Fruit fly (Drosophila melanogaster) whole organism, embryonic: ENCODE results near the gene eIF4E5.

Experiments used
- ATbp ChIP-seq: fragments of 200-800 bp; sonication (Bioruptor generic); optimal IDR thresholded peaks from 2 replicates; lab custom pipeline; 2017; ENCODE audit warnings: missing biosample characterization, mild to moderate bottlenecking, missing genetic modification characterization, missing genetic modification reagents
- CG10431 ChIP-seq: fragments of 200-800 bp; sonication (Bioruptor generic); optimal IDR thresholded peaks from 3 replicates; lab custom pipeline; 2018; ENCODE audit warnings: missing biosample characterization, mild to moderate bottlenecking, missing genetic modification characterization
- CG11093 ChIP-seq: fragments of 200-800 bp; sonication (Bioruptor generic); IDR thresholded peaks from 3 replicates; pipeline ENCODE4 v1.3.6; 2022; ENCODE audit warnings: missing biosample characterization, missing genetic modification characterization
- CG11504 ChIP-seq: fragments of 200-800 bp; sonication (Bioruptor generic); optimal IDR thresholded peaks from 3 replicates; lab custom pipeline; 2019; ENCODE audit warnings: missing biosample characterization, mild to moderate bottlenecking, missing genetic modification characterization, moderate library complexity
- CG11695 ChIP-seq: fragments of 200-800 bp; sonication (Bioruptor generic); IDR thresholded peaks from 3 replicates; pipeline ENCODE4 v1.3.6; 2022; ENCODE audit warnings: missing biosample characterization, missing genetic modification characterization
- CG11723 ChIP-seq: fragments of 200-800 bp; sonication (Bioruptor generic); optimal IDR thresholded peaks from 2 replicates; lab custom pipeline; 2017; ENCODE audit warnings: missing biosample characterization, mild to moderate bottlenecking, missing genetic modification characterization
- CG13775 ChIP-seq: fragments of 200-800 bp; sonication (Bioruptor generic); optimal IDR thresholded peaks from 3 replicates; lab custom pipeline; 2017; ENCODE audit warnings: missing biosample characterization, mild to moderate bottlenecking, missing genetic modification characterization
- CG14667 ChIP-seq: fragments of 200-800 bp; sonication (Bioruptor generic); IDR thresholded peaks from 2 replicates; pipeline ENCODE4 v1.3.6; 2022; ENCODE audit warnings: missing biosample characterization, missing genetic modification characterization
- CG16813 ChIP-seq: fragments of 200-800 bp; sonication (Bioruptor generic); IDR thresholded peaks from 3 replicates; pipeline ENCODE4 v1.3.6; 2022; ENCODE audit warnings: missing biosample characterization, missing genetic modification characterization; ENCODE audit not compliant: partially characterized antibody
- CG17361 ChIP-seq: fragments of 200-800 bp; sonication (Bioruptor generic); IDR thresholded peaks from 3 replicates; pipeline ENCODE4 v1.3.6; 2022; ENCODE audit warnings: missing biosample characterization, missing genetic modification characterization
- CG17802 ChIP-seq: fragments of 200-800 bp; sonication (Bioruptor generic); optimal IDR thresholded peaks from 2 replicates; lab custom pipeline; 2018; ENCODE audit warnings: missing biosample characterization, mild to moderate bottlenecking, missing genetic modification characterization, moderate library complexity
- CG18619 ChIP-seq: fragments of 200-800 bp; sonication (Bioruptor generic); optimal IDR thresholded peaks from 3 replicates; lab custom pipeline; 2017; ENCODE audit warnings: missing biosample characterization, mild to moderate bottlenecking, missing genetic modification characterization
- CG2678 ChIP-seq: fragments of 200-800 bp; sonication (Bioruptor generic); optimal IDR thresholded peaks from 3 replicates; lab custom pipeline; 2019; ENCODE audit warnings: missing biosample characterization, mild to moderate bottlenecking, missing genetic modification characterization, moderate library complexity
- CG31224 ChIP-seq: fragments of 200-800 bp; sonication (Bioruptor generic); IDR thresholded peaks from 2 replicates; pipeline ENCODE4 v1.3.6; 2022; ENCODE audit warnings: missing biosample characterization, missing genetic modification characterization
- CG33557 ChIP-seq: fragments of 200-800 bp; sonication (Bioruptor generic); optimal IDR thresholded peaks from 2 replicates; lab custom pipeline; 2019; ENCODE audit warnings: missing biosample characterization, mild to moderate bottlenecking, missing genetic modification characterization, moderate library complexity
- CG6854 ChIP-seq: fragments of 200-800 bp; sonication (Bioruptor generic); optimal IDR thresholded peaks from 3 replicates; lab custom pipeline; 2017; ENCODE audit warnings: missing biosample characterization, mild to moderate bottlenecking, missing genetic modification characterization
- CG7928 ChIP-seq: fragments of 200-800 bp; sonication (Bioruptor generic); optimal IDR thresholded peaks from 2 replicates; lab custom pipeline; 2017; ENCODE audit warnings: missing biosample characterization, mild to moderate bottlenecking, missing genetic modification characterization
- CG8281 ChIP-seq: fragments of 200-800 bp; sonication (Bioruptor generic); optimal IDR thresholded peaks from 2 replicates; lab custom pipeline; 2018; ENCODE audit warnings: missing biosample characterization, mild to moderate bottlenecking, missing genetic modification characterization, moderate library complexity
- Deaf1 ChIP-seq: fragments of 200-800 bp; optimal IDR thresholded peaks from 3 replicates; lab custom pipeline; 2019; ENCODE audit warnings: missing biosample characterization, mild to moderate bottlenecking, missing genetic modification characterization, moderate library complexity
- E2f1 ChIP-seq: fragments of 200-800 bp; sonication (Bioruptor generic); IDR thresholded peaks from 2 replicates; pipeline ENCODE4 v1.3.6; 2022; ENCODE audit warnings: missing biosample characterization, missing genetic modification characterization
- Hand ChIP-seq: fragments of 200-800 bp; sonication (Bioruptor generic); optimal IDR thresholded peaks from 2 replicates; lab custom pipeline; 2017; ENCODE audit warnings: mild to moderate bottlenecking, missing biosample characterization, missing genetic modification reagents, missing genetic modification characterization
- Hey ChIP-seq: fragments of 200-800 bp; sonication (Bioruptor generic); optimal IDR thresholded peaks from 3 replicates; lab custom pipeline; 2018; ENCODE audit warnings: missing biosample characterization, mild to moderate bottlenecking, missing genetic modification characterization
- HmgZ ChIP-seq: fragments of 200-800 bp; sonication (Bioruptor generic); optimal IDR thresholded peaks from 2 replicates; lab custom pipeline; 2018; ENCODE audit warnings: missing biosample characterization, mild to moderate bottlenecking, missing genetic modification characterization
- Hr51 ChIP-seq, 2 experiments: fragments of 200-800 bp; sonication (Bioruptor generic); optimal IDR thresholded peaks; 2 replicates in 1 of 2; 3 replicates in 1 of 2; lab custom pipeline; 2016 to 2018; ENCODE audit warnings: missing biosample characterization in 2 of 2, missing genetic modification characterization in 2 of 2, mild to moderate bottlenecking in 1 of 2, moderate library complexity in 1 of 2
- NC2α ChIP-seq: fragments of 200-800 bp; sonication (Bioruptor generic); optimal IDR thresholded peaks from 2 replicates; lab custom pipeline; 2016; ENCODE audit warnings: missing biosample characterization, missing genetic modification characterization
- Oaz ChIP-seq: fragments of 200-800 bp; sonication (Bioruptor generic); IDR thresholded peaks from 2 replicates; pipeline ENCODE4 v1.3.6; 2022; ENCODE audit warnings: missing biosample characterization, missing genetic modification characterization
- Oli ChIP-seq: fragments of 200-800 bp; sonication (Bioruptor generic); optimal IDR thresholded peaks from 2 replicates; lab custom pipeline; 2018; ENCODE audit warnings: missing biosample characterization, mild to moderate bottlenecking, missing genetic modification characterization, moderate library complexity
- Pdp1 ChIP-seq, 2 experiments: fragments of 200-800 bp; sonication (Bioruptor generic); optimal IDR thresholded peaks; 3 replicates each; lab custom pipeline; 2016; ENCODE audit warnings: missing biosample characterization in 2 of 2, missing genetic modification characterization in 2 of 2, mild to moderate bottlenecking in 1 of 2, moderate library complexity in 1 of 2
- Scr ChIP-seq: fragments of 200-800 bp; sonication (Bioruptor generic); IDR thresholded peaks from 2 replicates; pipeline ENCODE4 v1.3.6; 2022; ENCODE audit warnings: missing biosample characterization, missing genetic modification characterization; ENCODE audit not compliant: partially characterized antibody
- Sox100B ChIP-seq: fragments of 200-800 bp; sonication (Bioruptor generic); optimal IDR thresholded peaks from 3 replicates; lab custom pipeline; 2018; ENCODE audit warnings: missing biosample characterization, mild to moderate bottlenecking, missing genetic modification characterization
- Taf1 ChIP-seq: fragments of 200-800 bp; sonication (Bioruptor generic); IDR thresholded peaks from 2 replicates; pipeline ENCODE4 v1.3.6; 2022; ENCODE audit warnings: missing biosample characterization, missing genetic modification characterization
- Xbp1 ChIP-seq: fragments of 200-800 bp; sonication (Bioruptor generic); optimal IDR thresholded peaks from 3 replicates; lab custom pipeline; 2016; ENCODE audit warnings: missing biosample characterization, mild to moderate bottlenecking, missing genetic modification characterization
- al ChIP-seq: fragments of 200-800 bp; sonication (Bioruptor generic); IDR thresholded peaks from 2 replicates; pipeline ENCODE4 v1.3.6; 2022; ENCODE audit warnings: missing biosample characterization, missing genetic modification characterization
- ato ChIP-seq: fragments of 200-800 bp; sonication (Bioruptor generic); IDR thresholded peaks from 2 replicates; pipeline ENCODE4 v1.3.6; 2022; ENCODE audit warnings: missing biosample characterization, missing genetic modification characterization; ENCODE audit not compliant: partially characterized antibody
- az2 ChIP-seq: fragments of 200-800 bp; sonication (Bioruptor generic); optimal IDR thresholded peaks from 3 replicates; lab custom pipeline; 2016; ENCODE audit warnings: missing biosample characterization, missing genetic modification characterization
- cas ChIP-seq: fragments of 200-800 bp; sonication (Bioruptor generic); IDR thresholded peaks from 2 replicates; pipeline ENCODE4 v1.3.6; 2022; ENCODE audit warnings: missing biosample characterization, missing genetic modification characterization
- dmrt99B ChIP-seq: fragments of 200-800 bp; sonication (Bioruptor generic); optimal IDR thresholded peaks from 2 replicates; lab custom pipeline; 2018; ENCODE audit warnings: missing biosample characterization, mild to moderate bottlenecking, missing genetic modification characterization, moderate library complexity
- eve ChIP-seq, 2 experiments: fragments of >200 bp; optimal IDR thresholded peaks; 2 replicates each; lab custom pipeline; 2017; ENCODE audit warnings: missing biosample characterization in 2 of 2, missing genetic modification characterization in 2 of 2
- hkb ChIP-seq, 2 experiments: fragments of 200-800 bp in 1 of 2; fragments of >200 bp in 1 of 2; sonication (Bioruptor generic) in 1 of 2; IDR thresholded peaks in 1 of 2; optimal IDR thresholded peaks in 1 of 2; 2 replicates each; pipeline versions ENCODE4 v1.3.6 to Lab custom; 2017 to 2022; ENCODE audit warnings: missing biosample characterization in 1 of 2, missing genetic modification characterization in 1 of 2
- jumu ChIP-seq: fragments of 200-800 bp; sonication (Bioruptor generic); optimal IDR thresholded peaks from 3 replicates; lab custom pipeline; 2016; ENCODE audit warnings: missing biosample characterization, missing genetic modification characterization
- ken ChIP-seq: fragments of 200-800 bp; sonication (Bioruptor generic); IDR thresholded peaks from 3 replicates; pipeline ENCODE4 v1.3.6; 2022; ENCODE audit warnings: missing biosample characterization, missing genetic modification characterization
- pho ChIP-seq: fragments of 200-800 bp; sonication (Bioruptor generic); optimal IDR thresholded peaks from 2 replicates; lab custom pipeline; 2016; ENCODE audit warnings: missing biosample characterization, missing genetic modification characterization
- pnt ChIP-seq: fragments of 200-800 bp; sonication (Bioruptor generic); optimal IDR thresholded peaks from 3 replicates; lab custom pipeline; 2016; ENCODE audit warnings: missing biosample characterization, missing genetic modification characterization
- ranshi ChIP-seq: fragments of 200-800 bp; sonication (Bioruptor generic); IDR thresholded peaks from 2 replicates; pipeline ENCODE4 v1.3.6; 2022; ENCODE audit warnings: missing biosample characterization, missing genetic modification characterization
- seq ChIP-seq: fragments of 200-800 bp; sonication (Bioruptor generic); IDR thresholded peaks from 2 replicates; pipeline ENCODE4 v1.3.6; 2022; ENCODE audit warnings: missing biosample characterization, missing genetic modification characterization
- sna ChIP-seq: fragments of 200-800 bp; sonication (Bioruptor generic); IDR thresholded peaks from 2 replicates; pipeline ENCODE4 v1.3.6; 2022; ENCODE audit warnings: missing biosample characterization, missing genetic modification characterization; ENCODE audit not compliant: partially characterized antibody
- tup ChIP-seq: fragments of 200-800 bp; sonication (Bioruptor generic); optimal IDR thresholded peaks from 2 replicates; lab custom pipeline; 2016; ENCODE audit warnings: missing biosample characterization, mild to moderate bottlenecking, missing genetic modification characterization, moderate library complexity
- unpg ChIP-seq: fragments of 200-800 bp; sonication (Bioruptor generic); optimal IDR thresholded peaks from 3 replicates; lab custom pipeline; 2018; ENCODE audit warnings: missing biosample characterization, mild to moderate bottlenecking, missing genetic modification characterization, moderate library complexity
- zfh1 ChIP-seq: fragments of 200-800 bp; sonication (Bioruptor generic); IDR thresholded peaks from 3 replicates; pipeline ENCODE4 v1.3.6; 2022; ENCODE audit warnings: missing biosample characterization, missing genetic modification characterization

The eIF4E5 gene

DNA sequence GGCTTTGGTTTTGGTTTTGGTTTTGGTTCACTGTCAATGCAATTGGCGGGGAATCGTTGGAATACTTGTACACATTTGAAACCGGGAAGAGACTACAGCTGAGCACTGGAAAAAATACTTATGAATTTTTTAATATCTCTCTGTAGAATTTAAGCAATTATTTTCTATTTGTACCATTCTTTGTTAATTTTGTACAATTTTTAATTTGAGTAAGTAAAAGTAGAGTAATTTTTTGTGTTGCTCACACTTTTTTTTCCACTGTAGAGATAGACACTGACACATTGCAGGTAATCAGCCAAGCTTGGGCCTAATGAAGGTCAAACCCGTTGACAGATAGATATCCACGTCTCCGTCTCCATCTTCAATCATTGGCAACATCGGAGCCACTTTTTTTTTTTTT is 11.4 kb upstream of the eIF4E5 start (continued):
- TF ChIP-seq Hand (GFP tag; lab: Kevin White, UChicago) (no peak), CG16813 (GFP tag; lab: Robert Waterston, UW) (no peak), CG11093 (GFP tag; lab: Robert Waterston, UW) (0 out of 3 replicates have a peak, but pooled peaks have one; percentile 27), CG17802 (tag; lab: Kevin White, UChicago) (no peak), CG10431 (GFP tag; lab: Kevin White, UChicago) (no peak), Sox100B (no peak), pnt (GFP tag; lab: Kevin White, UChicago) (peak; percentile 21), Deaf1 (tag; lab: Kevin White, UChicago) (no peak), Hey (tag; lab: Kevin White, UChicago) (no peak), CG31224 (no peak), HmgZ (tag; lab: Kevin White, UChicago) (no peak), Scr (GFP tag; lab: Robert Waterston, UW) (no peak), Pdp1 (GFP tag; optimal IDR thresholded peaks at IDR 0.05; lab: Kevin White, UChicago) (peak in 1 of 2 experiments; percentile 80), ken (GFP tag; lab: Robert Waterston, UW) (no peak), CG8281 (tag; lab: Kevin White, UChicago) (no peak), ATbp (GFP tag; lab: Kevin White, UChicago) (peak; percentile 1), CG11723 (GFP tag; lab: Kevin White, UChicago) (no peak), dmrt99B (tag; lab: Kevin White, UChicago) (peak; percentile 55), tup (GFP tag; lab: Kevin White, UChicago) (no peak), Oaz (GFP tag; lab: Robert Waterston, UW) (no peak), jumu (GFP tag; lab: Kevin White, UChicago) (no peak), CG17361 (GFP tag; lab: Robert Waterston, UW) (0 out of 3 replicates have a peak, but pooled peaks have one; percentile 38), CG14667 (GFP tag; lab: Robert Waterston, UW) (peak; percentile 17; the same call in 1 of the 2 replicates), CG11504 (tag; lab: Kevin White, UChicago) (peak; percentile 48), CG18619 (GFP tag; lab: Kevin White, UChicago) (no peak), CG2678 (tag; lab: Kevin White, UChicago) (peak; percentile 15), E2f1 (peak; percentile 57; the same call in 1 of the 2 replicates), zfh1 (GFP tag; lab: Robert Waterston, UW) (peak; percentile 50; the same call in 2 of the 3 replicates), seq (GFP tag; lab: Robert Waterston, UW) (0 out of 2 replicates have a peak, but pooled peaks have one; percentile 16), ato (GFP tag; lab: Robert Waterston, UW) (no peak), Oli (peak; percentile 31), CG6854 (GFP tag; lab: Kevin White, UChicago) (no peak), Taf1 (no peak), CG11695 (peak; percentile 52; the same call in 1 of the 3 replicates), Xbp1 (GFP tag; lab: Kevin White, UChicago) (peak; percentile 22), CG33557 (GFP tag; lab: Kevin White, UChicago) (no peak), al (GFP tag; lab: Robert Waterston, UW) (no peak), CG13775 (GFP tag; lab: Kevin White, UChicago) (no peak), NC2α (no peak), cas (no peak), hkb (optimal IDR thresholded peaks at IDR 0.05; lab: Kevin White, UChicago) (no peak), hkb (GFP tag; IDR thresholded peaks at IDR 0.05; lab: Robert Waterston, UW) (peak; percentile 50), pho (GFP tag; lab: Kevin White, UChicago) (no peak), Hr51 (GFP tag; optimal IDR thresholded peaks at IDR 0.05; lab: Kevin White, UChicago) (peak in 1 of 2 experiments; percentile 56), CG7928 (GFP tag; lab: Kevin White, UChicago) (no peak), sna (no peak), eve (GFP tag; optimal IDR thresholded peaks at IDR 0.05; lab: Kevin White, UChicago) (peak in 1 of 2 experiments; percentile 21), az2 (GFP tag; lab: Kevin White, UChicago) (no peak), unpg (GFP tag; lab: Kevin White, UChicago) (peak; percentile 36), ranshi (GFP tag; lab: Robert Waterston, UW) (0 out of 2 replicates have a peak, but pooled peaks have one; percentile 33)
